Worm (Caenorhabditis elegans) whole organism, late embryonic: ENCODE results near the gene F45E4.6.

ENCODE experiments used
- C08G9.2 ChIP-seq: sonication (generic microtip); optimal IDR thresholded peaks from 2 replicates; lab custom pipeline; 2016; ENCODE audit warnings: mild to moderate bottlenecking, missing genetic modification characterization, moderate library complexity, missing compliant biosample characterization
- ceh-30 ChIP-seq: fragments of 150-350 bp; optimal IDR thresholded peaks from 2 replicates; lab custom pipeline; 2014; ENCODE audit warnings: missing biosample characterization, missing genetic modification characterization
- ceh-34 ChIP-seq: sonication (generic microtip); optimal IDR thresholded peaks from 2 replicates; lab custom pipeline; 2016; ENCODE audit warnings: mild to moderate bottlenecking, missing genetic modification characterization, missing compliant biosample characterization
- che-1 ChIP-seq: sonication (generic microtip); optimal IDR thresholded peaks from 2 replicates; lab custom pipeline; 2016; ENCODE audit warnings: mild to moderate bottlenecking, missing genetic modification characterization, missing compliant biosample characterization
- tbx-2 ChIP-seq: sonication (generic microtip); optimal IDR thresholded peaks from 2 replicates; lab custom pipeline; 2016; ENCODE audit warnings: missing genetic modification characterization, missing compliant biosample characterization
- ttx-3 ChIP-seq: sonication (generic microtip); optimal IDR thresholded peaks from 2 replicates; lab custom pipeline; 2016; ENCODE audit warnings: missing genetic modification reagents, missing genetic modification characterization, missing compliant biosample characterization
- unc-86 ChIP-seq: sonication (generic microtip); optimal IDR thresholded peaks from 2 replicates; lab custom pipeline; 2016; ENCODE audit warnings: missing genetic modification characterization, missing compliant biosample characterization

DNA sequence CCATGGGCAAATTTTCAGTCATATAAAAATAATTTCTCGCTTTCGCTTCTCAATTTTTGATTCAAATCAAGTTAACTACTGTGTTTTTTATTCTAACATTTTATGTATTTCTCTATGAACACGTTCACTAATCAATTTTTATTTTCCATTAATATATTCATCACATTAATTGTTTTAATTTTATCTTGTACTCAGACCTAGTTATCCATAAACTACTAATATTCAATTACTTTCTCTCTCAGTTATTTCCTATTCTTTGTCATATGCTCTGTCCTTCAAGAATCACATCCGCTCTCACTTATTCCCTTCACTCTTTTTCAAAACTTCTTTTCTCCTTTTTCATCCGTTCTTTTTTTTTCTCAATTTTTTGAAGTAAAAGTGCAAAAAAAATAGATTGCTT lies 45.4 kb downstream of the F45E4.6 start:
- no peak for TF ChIP-seq ceh-30 (tag; lab: Kevin White, UChicago)
- TF ChIP-seq ttx-3 (tag; lab: Kevin White, UChicago): no peak
- no peak for TF ChIP-seq tbx-2 (tag; lab: Kevin White, UChicago)
- TF ChIP-seq unc-86 (tag; lab: Kevin White, UChicago): no peak
- no peak for TF ChIP-seq che-1 (tag; lab: Kevin White, UChicago)
- TF ChIP-seq ceh-34: no peak
- TF ChIP-seq C08G9.2: no peak
